Fruit fly (Drosophila melanogaster): ENCODE data around the gene Arpc3B.
A peak's percentile ranks its signal among the peaks of the same experiment; 100 is the strongest.

Arpc3B gene

dm6 chrX:17105707-17106106, at the start of gene Arpc3B:
Gene Arpc3B, minus strand, starts transcription at chrX:17105852.
- TF ChIP-seq Sin3A (optimal IDR thresholded peaks at IDR 0.05) (no peak), h (optimal IDR thresholded peaks at IDR 0.05) (no peak), psq (optimal IDR thresholded peaks at IDR 0.05) (no peak), insv (optimal IDR thresholded peaks at IDR 0.05) (no peak), ttk (optimal IDR thresholded peaks at IDR 0.05) (no peak), Myc (optimal IDR thresholded peaks at IDR 0.05) (no peak)

dm6 chrX:17150660-17151059, 45.0 kb upstream of the Arpc3B start:
- no peak for TF ChIP-seq psq (optimal IDR thresholded peaks at IDR 0.05)

DNA sequence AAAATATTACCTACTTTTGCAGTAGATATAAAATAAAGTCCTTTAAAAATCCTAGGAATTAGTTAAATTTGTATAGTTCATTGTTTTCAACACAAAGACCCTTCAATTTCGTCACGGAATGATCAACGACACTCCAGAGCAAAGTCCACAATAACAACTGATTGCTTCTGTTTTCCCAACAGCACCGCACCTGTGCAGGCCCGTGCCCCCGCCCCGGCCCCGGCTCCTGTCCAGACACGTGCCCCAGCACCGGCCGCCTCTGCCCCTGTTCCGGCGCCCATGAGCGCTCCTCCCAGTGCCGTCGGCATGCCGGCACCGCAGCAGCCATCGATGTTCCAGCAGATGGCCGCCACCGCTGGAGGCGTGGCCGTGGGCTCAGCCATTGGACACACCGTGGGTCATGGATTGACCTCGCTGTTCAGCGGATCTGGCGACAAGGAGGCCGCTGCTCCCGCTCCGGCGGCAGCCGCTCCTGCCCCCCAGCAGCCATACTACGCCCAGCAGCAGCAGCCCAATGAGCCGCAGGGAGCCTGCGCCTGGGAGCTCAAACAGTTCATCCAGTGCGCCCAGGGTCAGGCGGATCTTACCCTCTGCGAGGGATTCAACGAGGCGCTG, 44.1 kb upstream of the Arpc3B start:
- TF ChIP-seq Sin3A (optimal IDR thresholded peaks at IDR 0.05) (no peak), ttk (optimal IDR thresholded peaks at IDR 0.05) (peak; percentile 3)

DNA sequence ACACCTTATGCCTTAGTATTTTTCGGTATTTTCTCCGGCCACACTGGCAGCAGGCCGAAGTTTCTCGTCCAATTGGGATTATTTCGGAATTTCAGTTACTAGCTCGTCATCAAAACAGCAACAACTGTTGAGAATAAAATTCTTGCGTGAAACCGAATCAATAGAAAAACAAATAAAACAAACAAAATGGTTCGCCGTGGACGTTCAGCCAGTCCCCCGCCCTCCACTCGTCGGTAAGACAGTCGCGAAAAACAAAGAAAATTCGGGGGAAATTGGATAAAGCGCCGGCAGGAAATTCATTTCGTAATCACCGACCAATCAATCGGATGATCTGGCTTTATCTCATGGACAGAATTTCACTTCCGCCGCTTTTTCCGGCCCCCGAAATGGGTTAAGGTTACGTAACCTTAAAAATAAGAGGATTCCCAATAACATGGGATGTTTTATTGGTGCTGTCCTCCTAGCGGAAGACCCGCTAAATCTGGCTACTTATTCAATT, 43.3 kb upstream of the Arpc3B start, which contains the start of gene Chchd2:
Gene Chchd2 (plus strand): TSS at position 51 of the 499 bp plus-strand sequence.
- TF ChIP-seq insv (optimal IDR thresholded peaks at IDR 0.05) = no peak
- no peak for TF ChIP-seq Myc (optimal IDR thresholded peaks at IDR 0.05)
- no peak for TF ChIP-seq h (optimal IDR thresholded peaks at IDR 0.05)
- no peak for TF ChIP-seq ttk (optimal IDR thresholded peaks at IDR 0.05)
- no peak for TF ChIP-seq psq (optimal IDR thresholded peaks at IDR 0.05)
- no peak for TF ChIP-seq Sin3A (optimal IDR thresholded peaks at IDR 0.05)

dm6 chrX:17147983-17148637, 42.5 kb upstream of the Arpc3B start, which contains the start of gene RpS5a:
Gene RpS5a, minus strand, starts transcription at chrX:17148264.
- TF ChIP-seq psq (optimal IDR thresholded peaks at IDR 0.05) (no peak), Myc (optimal IDR thresholded peaks at IDR 0.05) (no peak), Sin3A (optimal IDR thresholded peaks at IDR 0.05) (peak; percentile 26)

- no peak for TF ChIP-seq insv (optimal IDR thresholded peaks at IDR 0.05)
- no peak for TF ChIP-seq psq (optimal IDR thresholded peaks at IDR 0.05)
- TF ChIP-seq h (optimal IDR thresholded peaks at IDR 0.05) = no peak
- TF ChIP-seq ttk (optimal IDR thresholded peaks at IDR 0.05) = peak; percentile 95
- no peak for TF ChIP-seq Myc (optimal IDR thresholded peaks at IDR 0.05)
Observed at dm6 chrX:17146529-17146928, 40.9 kb upstream of the Arpc3B start.

dm6 chrX:17142940-17143534, 37.4 kb upstream of the Arpc3B start, which contains the start of the genes mei-217 and mei-218:
Gene mei-217, minus strand, starts transcription at chrX:17142990.
Gene mei-218, minus strand, starts transcription at chrX:17142990.
- TF ChIP-seq psq (optimal IDR thresholded peaks at IDR 0.05) (no peak), Myc (optimal IDR thresholded peaks at IDR 0.05) (no peak), insv (optimal IDR thresholded peaks at IDR 0.05) (no peak), Sin3A (optimal IDR thresholded peaks at IDR 0.05) (no peak), h (optimal IDR thresholded peaks at IDR 0.05) (no peak), ttk (optimal IDR thresholded peaks at IDR 0.05) (no peak)

DNA sequence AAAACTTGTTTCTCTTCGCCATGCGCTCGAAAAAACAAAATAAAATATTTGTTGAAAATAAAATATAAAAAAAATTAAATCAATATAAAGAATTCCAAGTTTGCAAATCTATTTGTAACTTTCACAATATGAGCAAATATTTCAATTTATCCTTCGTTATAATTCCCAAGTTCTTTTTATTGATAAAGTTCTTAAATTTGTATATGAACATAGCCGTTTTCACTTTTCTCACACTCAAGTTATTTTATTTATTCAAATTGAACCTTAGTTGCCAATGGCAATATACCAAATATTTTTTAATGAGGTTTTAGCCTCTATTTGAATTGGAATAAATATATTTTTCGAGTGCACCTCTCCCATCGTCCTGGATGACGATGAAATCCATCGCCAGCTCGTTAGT, 27.0 kb upstream of the Arpc3B start:
- TF ChIP-seq insv (optimal IDR thresholded peaks at IDR 0.05) (no peak), h (optimal IDR thresholded peaks at IDR 0.05) (no peak), ttk (optimal IDR thresholded peaks at IDR 0.05) (no peak), psq (optimal IDR thresholded peaks at IDR 0.05) (no peak), Sin3A (optimal IDR thresholded peaks at IDR 0.05) (no peak), Myc (optimal IDR thresholded peaks at IDR 0.05) (no peak)

DNA sequence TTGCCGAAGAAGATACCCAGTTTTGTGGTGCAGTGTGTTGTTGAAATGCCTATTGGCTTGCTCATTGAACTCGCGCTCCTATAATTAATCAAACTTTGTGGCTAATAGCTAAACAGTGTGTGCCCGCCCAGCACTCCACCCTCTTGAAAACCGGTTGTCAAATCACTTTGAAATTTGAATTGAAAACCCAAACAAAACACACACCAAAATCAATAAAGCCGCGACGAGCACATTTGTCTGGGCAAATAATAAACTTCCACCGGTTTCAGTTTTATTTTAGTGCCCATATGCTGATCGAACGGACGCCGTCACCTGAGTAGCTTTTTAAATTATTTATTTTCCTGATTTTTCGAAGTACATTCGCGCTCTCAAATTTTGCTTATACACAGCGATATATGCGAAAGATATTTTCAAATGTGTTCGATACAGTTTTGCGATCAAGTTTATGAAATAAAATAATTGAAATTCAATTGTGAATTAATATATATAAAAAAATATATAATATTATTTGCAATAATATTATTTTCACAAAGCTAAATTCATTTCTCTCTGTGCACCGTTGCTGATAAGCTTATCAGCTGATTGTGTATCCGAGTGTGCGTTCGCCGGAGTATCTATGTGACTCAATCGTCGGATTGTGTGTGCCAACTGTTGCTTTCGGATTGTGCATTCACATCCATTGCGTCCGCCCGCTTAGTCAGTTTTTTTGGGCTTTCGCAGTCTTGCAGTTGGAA, 24.2 kb upstream of the Arpc3B start:
- TF ChIP-seq h (optimal IDR thresholded peaks at IDR 0.05) = no peak
- no peak for TF ChIP-seq ttk (optimal IDR thresholded peaks at IDR 0.05)
- no peak for TF ChIP-seq Sin3A (optimal IDR thresholded peaks at IDR 0.05)
- no peak for TF ChIP-seq insv (optimal IDR thresholded peaks at IDR 0.05)
- no peak for TF ChIP-seq Myc (optimal IDR thresholded peaks at IDR 0.05)
- no peak for TF ChIP-seq psq (optimal IDR thresholded peaks at IDR 0.05)

DNA sequence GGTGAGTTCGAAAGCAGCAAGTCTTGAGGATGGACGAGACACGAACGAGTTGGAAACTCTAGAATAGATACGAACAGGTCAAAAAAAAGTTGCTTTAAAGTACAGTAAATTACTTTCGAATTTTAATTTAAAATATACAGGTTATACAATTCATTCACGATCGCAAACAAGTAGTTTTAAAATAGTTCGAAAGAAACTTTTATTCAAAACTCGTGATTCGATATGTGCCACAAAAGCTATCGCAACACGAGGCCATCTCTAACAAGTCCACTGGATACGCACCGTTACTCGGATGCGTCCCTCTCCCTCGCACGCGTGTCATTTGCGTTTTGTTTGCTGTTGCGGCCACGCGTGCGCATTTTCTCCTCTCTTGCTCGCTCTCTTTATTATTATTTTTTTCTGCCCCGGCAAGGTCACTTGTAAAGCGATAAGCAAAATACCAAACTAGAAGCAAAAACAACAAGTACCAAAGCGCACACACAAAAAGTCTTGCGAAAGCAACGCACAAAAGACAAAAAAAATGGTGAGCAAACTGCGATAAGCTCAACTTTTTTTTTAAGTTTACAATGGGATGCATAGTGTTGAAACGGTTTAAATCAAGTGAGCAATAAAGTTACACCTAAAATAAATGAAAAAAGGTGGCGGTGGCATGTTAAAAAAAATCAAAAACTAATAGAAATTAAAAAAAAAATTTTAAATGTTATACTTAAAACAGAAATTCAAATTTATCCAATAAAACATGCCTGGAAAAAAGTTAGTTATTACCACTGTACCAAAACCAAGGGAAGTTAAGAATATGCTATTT, 19.6 kb upstream of the Arpc3B start:
- no peak for TF ChIP-seq Sin3A (optimal IDR thresholded peaks at IDR 0.05)
- TF ChIP-seq Myc (optimal IDR thresholded peaks at IDR 0.05) = no peak
- TF ChIP-seq psq (optimal IDR thresholded peaks at IDR 0.05) = no peak
- no peak for TF ChIP-seq h (optimal IDR thresholded peaks at IDR 0.05)
- TF ChIP-seq insv (optimal IDR thresholded peaks at IDR 0.05) = no peak
- no peak for TF ChIP-seq ttk (optimal IDR thresholded peaks at IDR 0.05)

- TF ChIP-seq Sin3A (optimal IDR thresholded peaks at IDR 0.05) = no peak
- no peak for TF ChIP-seq h (optimal IDR thresholded peaks at IDR 0.05)
- TF ChIP-seq Myc (optimal IDR thresholded peaks at IDR 0.05) = no peak
- no peak for TF ChIP-seq ttk (optimal IDR thresholded peaks at IDR 0.05)
- no peak for TF ChIP-seq psq (optimal IDR thresholded peaks at IDR 0.05)
- no peak for TF ChIP-seq insv (optimal IDR thresholded peaks at IDR 0.05)
Observed at dm6 chrX:17123545-17124203, 18.0 kb upstream of the Arpc3B start.

All from Kc167 (cell line).